Worm (Caenorhabditis elegans) whole organism, L2 larva: ENCODE measurements around the gene Y41G9A.10.

Source experiments
- C34F6.9 ChIP-seq: fragments of 150-350 bp; optimal IDR thresholded peaks from 2 replicates; lab custom pipeline; 2014; ENCODE audit warnings: missing biosample characterization, missing genetic modification characterization
- F13H6.1 ChIP-seq: sonication (generic microtip); optimal IDR thresholded peaks from 2 replicates; lab custom pipeline; 2016; ENCODE audit warnings: missing genetic modification characterization, missing compliant biosample characterization
- Y55F3AM.14 ChIP-seq: fragments of 200-800 bp; sonication (Bioruptor generic); optimal IDR thresholded peaks from 2 replicates; lab custom pipeline; 2018; ENCODE audit warnings: mild to moderate bottlenecking, missing genetic modification characterization, missing compliant biosample characterization
- ZK546.5 ChIP-seq: sonication (generic microtip); optimal IDR thresholded peaks from 2 replicates; lab custom pipeline; 2017; ENCODE audit warnings: missing biosample characterization, missing genetic modification characterization
- aly-2 ChIP-seq: fragments of 150-350 bp; optimal IDR thresholded peaks from 2 replicates; lab custom pipeline; 2014; ENCODE audit warnings: missing biosample characterization, missing genetic modification characterization
- blmp-1 ChIP-seq: sonication (generic microtip); optimal IDR thresholded peaks from 2 replicates; lab custom pipeline; 2017; ENCODE audit warnings: missing genetic modification characterization, mild to moderate bottlenecking, missing compliant biosample characterization, antibody characterized with exemption, moderate library complexity; ENCODE audit not compliant: insufficient read depth
- ceh-16 ChIP-seq: fragments of 150-350 bp; optimal IDR thresholded peaks from 2 replicates; lab custom pipeline; 2014; ENCODE audit warnings: missing biosample characterization, missing genetic modification characterization
- crh-2 ChIP-seq: sonication (generic microtip); optimal IDR thresholded peaks from 2 replicates; lab custom pipeline; 2017; ENCODE audit warnings: missing biosample characterization, missing genetic modification characterization
- dmd-4 ChIP-seq: sonication (generic microtip); optimal IDR thresholded peaks from 2 replicates; lab custom pipeline; 2017; ENCODE audit warnings: missing biosample characterization, missing genetic modification characterization
- elt-1 ChIP-seq: fragments of 150-350 bp; optimal IDR thresholded peaks from 2 replicates; lab custom pipeline; 2014; ENCODE audit warnings: missing biosample characterization, missing genetic modification characterization
- fos-1 ChIP-seq: fragments of 150-350 bp; optimal IDR thresholded peaks from 2 replicates; lab custom pipeline; 2014; ENCODE audit warnings: missing biosample characterization, missing genetic modification characterization
- gmeb-1 ChIP-seq: fragments of 150-350 bp; optimal IDR thresholded peaks from 2 replicates; lab custom pipeline; 2014; ENCODE audit warnings: missing biosample characterization, missing genetic modification characterization
- lin-39 ChIP-seq: fragments of 150-350 bp; optimal IDR thresholded peaks from 2 replicates; lab custom pipeline; 2014; ENCODE audit warnings: missing biosample characterization, missing genetic modification reagents, missing genetic modification characterization
- lsy-2 ChIP-seq, 2 experiments: fragments of 150-350 bp in 1 of 2; sonication (generic microtip) in 1 of 2; optimal IDR thresholded peaks; 2 replicates each; lab custom pipeline; 2014 to 2017; ENCODE audit warnings: missing biosample characterization in 2 of 2, missing genetic modification characterization in 2 of 2
- mab-5 ChIP-seq: fragments of 150-350 bp; optimal IDR thresholded peaks from 2 replicates; lab custom pipeline; 2014; ENCODE audit warnings: missing biosample characterization, missing genetic modification characterization
- mbf-1 ChIP-seq: sonication (generic microtip); optimal IDR thresholded peaks from 2 replicates; lab custom pipeline; 2017; ENCODE audit warnings: missing biosample characterization, missing genetic modification characterization
- nhr-11 ChIP-seq: fragments of 150-350 bp; optimal IDR thresholded peaks from 2 replicates; lab custom pipeline; 2014; ENCODE audit warnings: missing biosample characterization, missing genetic modification characterization
- nhr-12 ChIP-seq: fragments of 150-350 bp; optimal IDR thresholded peaks from 2 replicates; lab custom pipeline; 2014; ENCODE audit warnings: missing biosample characterization, missing genetic modification characterization
- nhr-129 ChIP-seq: fragments of 150-350 bp; optimal IDR thresholded peaks from 2 replicates; lab custom pipeline; 2014; ENCODE audit warnings: missing biosample characterization, missing genetic modification characterization
- nhr-21 ChIP-seq: fragments of 150-350 bp; optimal IDR thresholded peaks from 2 replicates; lab custom pipeline; 2014; ENCODE audit warnings: missing biosample characterization, missing genetic modification characterization
- nhr-23 ChIP-seq: fragments of 150-350 bp; optimal IDR thresholded peaks from 2 replicates; lab custom pipeline; 2014; ENCODE audit warnings: missing biosample characterization, missing genetic modification reagents, missing genetic modification characterization
- nhr-237 ChIP-seq: fragments of 150-350 bp; optimal IDR thresholded peaks from 2 replicates; lab custom pipeline; 2014; ENCODE audit warnings: missing biosample characterization, missing genetic modification characterization
- nhr-25 ChIP-seq: fragments of 150-350 bp; sonication (generic microtip); optimal IDR thresholded peaks from 3 replicates; lab custom pipeline; 2014; ENCODE audit warnings: missing biosample characterization, missing genetic modification characterization
- nhr-6 ChIP-seq: fragments of 150-350 bp; optimal IDR thresholded peaks from 2 replicates; lab custom pipeline; 2014; ENCODE audit warnings: missing biosample characterization, missing genetic modification characterization
- peb-1 ChIP-seq: fragments of 150-350 bp; optimal IDR thresholded peaks from 2 replicates; lab custom pipeline; 2014; ENCODE audit warnings: missing biosample characterization, missing genetic modification characterization
- skn-1 ChIP-seq: sonication (generic microtip); optimal IDR thresholded peaks from 2 replicates; lab custom pipeline; 2017; ENCODE audit warnings: missing biosample characterization, missing genetic modification characterization
- sma-3 ChIP-seq: sonication (generic microtip); optimal IDR thresholded peaks from 2 replicates; lab custom pipeline; 2016; ENCODE audit warnings: missing genetic modification reagents, missing genetic modification characterization, missing compliant biosample characterization
- sma-9 ChIP-seq, 2 experiments: fragments of 150-350 bp in 1 of 2; sonication (generic microtip) in 1 of 2; optimal IDR thresholded peaks; 2 replicates each; lab custom pipeline; 2014 to 2016; ENCODE audit warnings: missing genetic modification characterization in 2 of 2, mild to moderate bottlenecking in 1 of 2, missing biosample characterization in 1 of 2, missing compliant biosample characterization in 1 of 2, missing genetic modification reagents in 1 of 2, moderate library complexity in 1 of 2
- snpc-4 ChIP-seq: fragments of 150-350 bp; optimal IDR thresholded peaks from 2 replicates; lab custom pipeline; 2014; ENCODE audit warnings: missing biosample characterization, missing genetic modification characterization
- unc-55 ChIP-seq: fragments of 150-350 bp; sonication (generic microtip); optimal IDR thresholded peaks from 3 replicates; lab custom pipeline; 2014; ENCODE audit warnings: missing biosample characterization, missing genetic modification reagents, missing genetic modification characterization
- unc-62 ChIP-seq: fragments of 150-350 bp; optimal IDR thresholded peaks from 2 replicates; lab custom pipeline; 2014; ENCODE audit warnings: missing biosample characterization, missing genetic modification reagents, missing genetic modification characterization
- zag-1 ChIP-seq: fragments of 150-350 bp; optimal IDR thresholded peaks from 2 replicates; lab custom pipeline; 2014; ENCODE audit warnings: missing biosample characterization, missing genetic modification characterization
- ztf-11 ChIP-seq: sonication (generic microtip); optimal IDR thresholded peaks from 2 replicates; lab custom pipeline; 2017; ENCODE audit warnings: missing biosample characterization, missing genetic modification characterization
- ztf-4 ChIP-seq: fragments of 150-350 bp; optimal IDR thresholded peaks from 2 replicates; lab custom pipeline; 2014; ENCODE audit warnings: missing biosample characterization, missing genetic modification characterization

The Y41G9A.10 gene

DNA sequence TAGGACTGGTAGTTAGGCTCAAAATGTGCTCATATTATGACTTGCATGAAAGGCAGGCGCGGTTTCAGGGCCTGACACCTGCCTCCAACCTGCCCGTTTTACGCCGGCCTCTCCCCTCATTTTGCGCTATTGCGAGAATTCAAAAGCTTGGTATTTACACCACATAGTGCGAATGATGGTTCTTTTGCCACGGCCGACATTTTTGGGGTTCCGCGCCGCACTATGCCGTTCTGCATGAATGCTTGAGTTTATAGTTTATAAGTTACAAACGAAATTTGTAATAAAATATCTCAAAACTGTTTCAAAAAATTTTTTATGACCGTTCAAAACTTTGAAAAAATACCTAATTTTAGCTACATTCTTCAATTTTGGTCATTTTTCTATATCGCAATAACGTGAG lies 31.7 kb upstream of the Y41G9A.10 start:
- TF ChIP-seq snpc-4 (tag; lab: Kevin White, UChicago) (peak; percentile 7), lsy-2 (tag; optimal IDR thresholded peaks at IDR 0.05; lab: Kevin White, UChicago) (no peak), ztf-11 (tag; lab: Kevin White, UChicago) (no peak), ceh-16 (tag; lab: Kevin White, UChicago) (no peak)

DNA sequence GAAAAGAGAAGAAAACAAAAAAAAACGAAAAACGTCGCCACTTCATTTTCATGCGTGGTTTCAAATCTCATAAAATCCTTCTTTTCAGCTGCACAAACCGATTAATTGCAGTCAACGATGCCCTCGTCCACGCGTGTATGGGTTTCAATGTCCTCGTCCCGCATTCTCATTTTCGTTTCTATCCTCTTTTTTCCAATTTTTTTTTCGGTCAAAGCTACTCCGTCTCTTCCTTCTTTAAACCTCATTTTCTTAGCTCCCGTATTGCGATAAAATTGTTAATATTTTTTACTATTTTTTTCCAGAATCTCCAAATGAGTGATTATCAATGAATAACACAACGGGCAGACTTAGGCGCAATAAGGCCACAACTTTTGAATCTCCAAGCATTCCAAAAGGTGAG lies 29.8 kb upstream of the Y41G9A.10 start, which contains the start of gene aakg-3:
Gene aakg-3, plus strand, starts transcription at position 301 of the 400 bp plus-strand sequence.
- TF ChIP-seq mab-5 (tag; lab: Kevin White, UChicago) (no peak), unc-62 (GFP tag; lab: Kevin White, UChicago) (no peak), ztf-4 (tag; lab: Kevin White, UChicago) (no peak), dmd-4 (tag; lab: Kevin White, UChicago) (no peak), nhr-12 (no peak), aly-2 (tag; lab: Kevin White, UChicago) (no peak), elt-1 (tag; lab: Kevin White, UChicago) (no peak), nhr-237 (tag; lab: Kevin White, UChicago) (no peak), skn-1 (no peak), unc-55 (GFP tag; lab: Kevin White, UChicago) (no peak), sma-9 (GFP tag; optimal IDR thresholded peaks at IDR 0.05; lab: Kevin White, UChicago) (no peak), sma-9 (tag; optimal IDR thresholded peaks at IDR 0.05; lab: Kevin White, UChicago) (no peak), ztf-11 (tag; lab: Kevin White, UChicago) (no peak), fos-1 (tag; lab: Kevin White, UChicago) (no peak), lin-39 (tag; lab: Kevin White, UChicago) (no peak), mbf-1 (tag; lab: Kevin White, UChicago) (no peak), nhr-21 (tag; lab: Kevin White, UChicago) (no peak), zag-1 (no peak), nhr-23 (tag; lab: Kevin White, UChicago) (no peak), Y55F3AM.14 (GFP tag; lab: Kevin White, UChicago) (no peak), peb-1 (tag; lab: Kevin White, UChicago) (no peak)

DNA sequence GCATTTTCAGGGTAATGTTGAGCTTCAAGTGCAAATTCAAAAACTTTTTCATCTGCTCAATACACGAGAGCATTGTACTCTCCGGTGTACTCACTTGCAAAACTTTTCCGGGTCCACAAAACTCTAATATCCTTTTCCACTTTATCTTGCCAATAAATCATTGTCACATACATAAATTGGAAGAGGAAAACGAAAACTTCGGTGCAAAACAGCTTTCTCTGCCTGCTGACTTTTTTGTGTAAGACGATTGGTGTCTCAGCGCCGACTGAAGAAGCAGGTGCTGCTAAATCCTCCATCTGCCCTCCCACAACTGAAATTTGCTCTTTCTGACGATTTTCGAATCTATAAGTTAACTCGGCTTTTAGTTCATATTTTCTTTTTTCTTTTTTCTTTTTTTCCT lies 29.1 kb upstream of the Y41G9A.10 start:
- peak; percentile 77 for TF ChIP-seq mab-5 (tag; lab: Kevin White, UChicago)
- peak; percentile 8 for TF ChIP-seq ztf-4 (tag; lab: Kevin White, UChicago)
- peak; percentile 37 for TF ChIP-seq sma-9 (GFP tag; optimal IDR thresholded peaks at IDR 0.05; lab: Kevin White, UChicago)
- TF ChIP-seq sma-9 (tag; optimal IDR thresholded peaks at IDR 0.05; lab: Kevin White, UChicago) = no peak
- TF ChIP-seq ztf-11 (tag; lab: Kevin White, UChicago) = no peak
- TF ChIP-seq nhr-23 (tag; lab: Kevin White, UChicago) = no peak
- TF ChIP-seq blmp-1 (tag; lab: Kevin White, UChicago) = no peak
- peak; percentile 49 for TF ChIP-seq nhr-129 (tag; lab: Kevin White, UChicago)
- TF ChIP-seq aly-2 (tag; lab: Kevin White, UChicago) = no peak
- TF ChIP-seq ceh-16 (tag; lab: Kevin White, UChicago) = no peak
- no peak for TF ChIP-seq nhr-6 (tag; lab: Kevin White, UChicago)
- TF ChIP-seq lsy-2 (tag; optimal IDR thresholded peaks at IDR 0.05; lab: Kevin White, UChicago) = peak in 1 of 2 experiments; percentile 12

DNA sequence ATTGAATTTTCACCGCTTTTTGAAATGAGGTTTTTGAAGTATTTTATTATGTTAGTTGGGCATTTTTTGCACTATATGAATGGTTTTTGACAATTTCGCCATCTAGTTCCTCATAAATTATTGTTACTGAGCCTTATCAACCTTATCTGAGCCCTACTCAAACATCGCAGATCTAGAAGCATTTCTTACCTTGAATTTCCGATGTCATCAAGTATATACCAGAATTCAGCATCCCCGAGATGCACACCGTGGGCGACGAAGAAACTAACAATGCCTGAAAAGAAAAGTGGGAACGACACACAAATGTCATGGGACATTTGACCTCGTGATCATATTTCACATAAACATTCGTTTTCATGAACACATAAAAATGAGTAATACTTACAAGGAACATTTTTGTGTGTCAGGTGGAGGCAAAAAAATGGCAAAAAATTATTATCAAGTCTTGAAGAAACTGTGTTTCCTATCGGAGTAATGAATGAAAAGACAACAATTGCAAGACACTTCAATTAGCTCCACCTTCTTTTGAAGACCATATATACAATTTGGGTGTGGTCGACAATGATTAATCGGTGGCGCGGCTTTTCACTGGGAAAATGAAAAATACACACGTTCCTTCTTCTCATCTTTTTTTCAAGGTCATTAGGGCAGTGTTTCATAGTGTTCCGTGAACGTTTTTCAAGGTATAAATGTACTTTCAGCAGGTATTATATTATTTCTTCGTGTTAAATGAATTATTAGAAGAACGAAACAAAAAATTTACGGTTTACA lies 26.1 kb upstream of the Y41G9A.10 start:
- peak in 1 of 2 experiments; percentile 14 for TF ChIP-seq lsy-2 (tag; optimal IDR thresholded peaks at IDR 0.05; lab: Kevin White, UChicago)
- peak; percentile 18 for TF ChIP-seq nhr-25 (tag; lab: Kevin White, UChicago)
- no peak for TF ChIP-seq nhr-23 (tag; lab: Kevin White, UChicago)
- no peak for TF ChIP-seq ZK546.5
- no peak for TF ChIP-seq dmd-4 (tag; lab: Kevin White, UChicago)
- no peak for TF ChIP-seq unc-55 (GFP tag; lab: Kevin White, UChicago)
- peak; percentile 18 for TF ChIP-seq sma-9 (GFP tag; optimal IDR thresholded peaks at IDR 0.05; lab: Kevin White, UChicago)
- TF ChIP-seq sma-9 (tag; optimal IDR thresholded peaks at IDR 0.05; lab: Kevin White, UChicago) = no peak
- TF ChIP-seq blmp-1 (tag; lab: Kevin White, UChicago) = peak; percentile 55
- no peak for TF ChIP-seq nhr-11 (tag; lab: Kevin White, UChicago)
- TF ChIP-seq sma-3 (GFP tag; lab: Kevin White, UChicago) = peak; percentile 44
- no peak for TF ChIP-seq gmeb-1
- peak; percentile 11 for TF ChIP-seq F13H6.1 (tag; lab: Kevin White, UChicago)
- TF ChIP-seq crh-2 (tag; lab: Kevin White, UChicago) = peak; percentile 62
- TF ChIP-seq fos-1 (tag; lab: Kevin White, UChicago) = peak; percentile 48
- TF ChIP-seq nhr-21 (tag; lab: Kevin White, UChicago) = no peak
- peak; percentile 68 for TF ChIP-seq nhr-129 (tag; lab: Kevin White, UChicago)
- peak; percentile 33 for TF ChIP-seq C34F6.9
- peak; percentile 31 for TF ChIP-seq ztf-4 (tag; lab: Kevin White, UChicago)
